Worm (Caenorhabditis elegans) whole organism, L4 larva: Measurements from ENCODE around the gene col-175.

Source experiments
- F49E8.2 ChIP-seq: sonication (generic microtip); optimal IDR thresholded peaks from 2 replicates; lab custom pipeline; 2016; ENCODE audit warnings: missing compliant biosample characterization, mild to moderate bottlenecking, missing genetic modification characterization, borderline replicate concordance
- T26A8.4 ChIP-seq: fragments of 200-800 bp; sonication (Bioruptor generic); IDR thresholded peaks from 2 replicates; pipeline ENCODE4 v1.3.6; 2022; ENCODE audit warnings: missing genetic modification characterization, missing compliant biosample characterization
- ama-1 ChIP-seq: fragments of 150-350 bp; optimal IDR thresholded peaks from 2 replicates; lab custom pipeline; 2014; ENCODE audit warnings: inconsistent platforms, mixed read lengths
- dpl-1 ChIP-seq: fragments of 150-350 bp; optimal IDR thresholded peaks from 2 replicates; lab custom pipeline; 2014; ENCODE audit warnings: missing biosample characterization, missing genetic modification reagents, missing genetic modification characterization
- fos-1 ChIP-seq: fragments of 150-350 bp; optimal IDR thresholded peaks from 2 replicates; lab custom pipeline; 2014; ENCODE audit warnings: missing biosample characterization, missing genetic modification characterization
- lin-1 ChIP-seq: fragments of 200-800 bp; sonication (Bioruptor generic); IDR thresholded peaks from 2 replicates; pipeline ENCODE4 v1.3.6; 2022; ENCODE audit warnings: missing genetic modification reagents, missing genetic modification characterization, missing compliant biosample characterization
- nhr-48 ChIP-seq: sonication (generic microtip); optimal IDR thresholded peaks from 2 replicates; lab custom pipeline; 2016; ENCODE audit warnings: mild to moderate bottlenecking, missing genetic modification characterization, missing compliant biosample characterization
- nhr-76 ChIP-seq: fragments of 150-350 bp; optimal IDR thresholded peaks from 2 replicates; lab custom pipeline; 2014; ENCODE audit warnings: missing biosample characterization, missing genetic modification characterization
- nhr-77 ChIP-seq: fragments of 150-350 bp; optimal IDR thresholded peaks from 2 replicates; lab custom pipeline; 2014; ENCODE audit warnings: missing biosample characterization, missing genetic modification characterization
- pha-4 ChIP-seq, 2 experiments: fragments of 150-350 bp in 1 of 2; fragments of 200-800 bp in 1 of 2; sonication (Bioruptor generic) in 1 of 2; IDR thresholded peaks in 1 of 2; optimal IDR thresholded peaks in 1 of 2; 2 replicates each; pipeline versions ENCODE4 v1.3.6 to Lab custom; 2014 to 2022; ENCODE audit warnings: missing genetic modification characterization in 2 of 2, missing genetic modification reagents in 2 of 2, missing biosample characterization in 1 of 2, missing compliant biosample characterization in 1 of 2
- pqm-1 ChIP-seq: sonication (generic microtip); optimal IDR thresholded peaks from 2 replicates; lab custom pipeline; 2017; ENCODE audit warnings: missing biosample characterization, missing genetic modification characterization
- rbr-2 ChIP-seq: sonication (generic microtip); optimal IDR thresholded peaks from 2 replicates; lab custom pipeline; 2016; ENCODE audit warnings: missing genotype, missing genetic modification characterization, missing compliant biosample characterization
- skn-1 ChIP-seq: fragments of 150-350 bp; optimal IDR thresholded peaks from 2 replicates; lab custom pipeline; 2014; ENCODE audit warnings: missing biosample characterization, missing genetic modification characterization

ce11 chrX:9230322-9230721, 4.1 kb downstream of the col-175 start:
- no peak for TF ChIP-seq nhr-77 (tag; lab: Kevin White, UChicago)
- TF ChIP-seq fos-1: no peak
- no peak for TF ChIP-seq rbr-2 (tag; lab: Kevin White, UChicago)
- no peak for TF ChIP-seq F49E8.2 (tag; lab: Kevin White, UChicago)
- no peak for TF ChIP-seq nhr-76
- TF ChIP-seq pqm-1 (tag; lab: Kevin White, UChicago): no peak
- TF ChIP-seq skn-1 (tag; lab: Kevin White, UChicago): no peak
- no peak for TF ChIP-seq lin-1
- TF ChIP-seq T26A8.4 (GFP tag; lab: Robert Waterston, UW): no peak
- TF ChIP-seq pha-4 (GFP tag; IDR thresholded peaks at IDR 0.05; lab: Robert Waterston, UW): no peak
- no peak for TF ChIP-seq pha-4 (tag; optimal IDR thresholded peaks at IDR 0.05; lab: Kevin White, UChicago)
- TF ChIP-seq ama-1 (lab: Kevin White, UChicago): no peak
- no peak for TF ChIP-seq dpl-1 (GFP tag; lab: Kevin White, UChicago)
- TF ChIP-seq nhr-48 (tag; lab: Kevin White, UChicago): no peak
